Worm (Caenorhabditis elegans) whole organism, late embryonic: ENCODE data around the gene T22D1.3.

Experiments used
- Y22D7AL.16 ChIP-seq: sonication (generic microtip); optimal IDR thresholded peaks from 2 replicates; lab custom pipeline; 2016; ENCODE audit warnings: missing genetic modification characterization, missing compliant biosample characterization
- elt-2 ChIP-seq: sonication (generic microtip); optimal IDR thresholded peaks from 2 replicates; lab custom pipeline; 2016; ENCODE audit warnings: missing genetic modification reagents, missing genetic modification characterization, missing compliant biosample characterization
- fkh-10 ChIP-seq: fragments of 150-350 bp; optimal IDR thresholded peaks from 2 replicates; lab custom pipeline; 2014; ENCODE audit warnings: missing biosample characterization, missing genetic modification reagents, missing genetic modification characterization
- gmeb-2 ChIP-seq: sonication (generic microtip); optimal IDR thresholded peaks from 2 replicates; lab custom pipeline; 2016; ENCODE audit warnings: missing genetic modification characterization, inconsistent platforms, missing compliant biosample characterization
- hlh-6 ChIP-seq: sonication (generic microtip); optimal IDR thresholded peaks from 2 replicates; lab custom pipeline; 2016; ENCODE audit warnings: missing genotype, missing genetic modification characterization, missing compliant biosample characterization
- pag-3 ChIP-seq: sonication (generic microtip); optimal IDR thresholded peaks from 2 replicates; lab custom pipeline; 2016; ENCODE audit warnings: missing compliant biosample characterization, missing genetic modification characterization, borderline replicate concordance
- sox-2 ChIP-seq: fragments of 200-800 bp; sonication (Bioruptor generic); IDR thresholded peaks from 2 replicates; pipeline ENCODE4 v1.3.6; 2022; ENCODE audit warnings: missing genetic modification reagents, missing genetic modification characterization, missing compliant biosample characterization

- TF ChIP-seq sox-2 (GFP tag; lab: Robert Waterston, UW) (no peak), Y22D7AL.16 (no peak), fkh-10 (GFP tag; lab: Kevin White, UChicago) (no peak), elt-2 (tag; lab: Kevin White, UChicago) (no peak), gmeb-2 (tag; lab: Kevin White, UChicago) (no peak), pag-3 (no peak), hlh-6 (tag; lab: Kevin White, UChicago) (no peak)
Measured at ce11 chrIV:6867791-6868190, 45.5 kb upstream of the T22D1.3 start, which contains the start of gene srx-20.
